Worm (Caenorhabditis elegans) whole organism, L3 larva: ENCODE results near the gene T06C12.9.
"Not testable (repeated sequence)": the region's sequence is repeated elsewhere in the genome, so short reads cannot be mapped to it uniquely, and the experiment has no call there.

Source experiments
- R02D3.7 ChIP-seq: fragments of 150-350 bp; optimal IDR thresholded peaks from 2 replicates; lab custom pipeline; 2014; ENCODE audit warnings: missing biosample characterization, missing genetic modification characterization
- ceh-28 ChIP-seq: fragments of 150-350 bp; optimal IDR thresholded peaks from 2 replicates; lab custom pipeline; 2014; ENCODE audit warnings: missing biosample characterization, missing genetic modification reagents, missing genetic modification characterization
- ceh-9 ChIP-seq: sonication (generic microtip); optimal IDR thresholded peaks from 2 replicates; lab custom pipeline; 2018; ENCODE audit warnings: missing biosample characterization, missing genetic modification characterization
- daf-12 ChIP-seq: fragments of 150-350 bp; optimal IDR thresholded peaks from 2 replicates; lab custom pipeline; 2014; ENCODE audit warnings: missing biosample characterization, missing genetic modification reagents, missing genetic modification characterization
- egl-27 ChIP-seq: sonication (generic microtip); optimal IDR thresholded peaks from 4 replicates; lab custom pipeline; 2017; ENCODE audit warnings: missing biosample characterization, missing genetic modification reagents, missing genetic modification characterization
- elt-2 ChIP-seq: sonication (generic microtip); optimal IDR thresholded peaks from 2 replicates; lab custom pipeline; 2016; ENCODE audit warnings: missing genetic modification reagents, mild to moderate bottlenecking, missing genetic modification characterization, missing compliant biosample characterization
- fkh-2 ChIP-seq: fragments of 150-350 bp; optimal IDR thresholded peaks from 2 replicates; lab custom pipeline; 2014; ENCODE audit warnings: missing biosample characterization, missing genetic modification reagents, missing genetic modification characterization
- hmg-11 ChIP-seq: sonication (generic microtip); optimal IDR thresholded peaks from 2 replicates; lab custom pipeline; 2016; ENCODE audit warnings: missing genetic modification characterization, missing compliant biosample characterization
- jun-1 ChIP-seq: fragments of 150-350 bp; optimal IDR thresholded peaks from 2 replicates; lab custom pipeline; 2014; ENCODE audit warnings: missing biosample characterization, missing genetic modification reagents, missing genetic modification characterization
- lin-15B ChIP-seq: fragments of 150-350 bp; optimal IDR thresholded peaks from 2 replicates; lab custom pipeline; 2014; ENCODE audit warnings: missing biosample characterization, missing genetic modification characterization
- lsy-12 ChIP-seq: sonication (generic microtip); optimal IDR thresholded peaks from 2 replicates; lab custom pipeline; 2016; ENCODE audit warnings: mild to moderate bottlenecking, missing genetic modification characterization, missing compliant biosample characterization
- nfya-1 ChIP-seq: sonication (generic microtip); optimal IDR thresholded peaks from 2 replicates; lab custom pipeline; 2017; ENCODE audit warnings: missing genetic modification characterization, mild to moderate bottlenecking, missing compliant biosample characterization, antibody characterized with exemption, moderate library complexity; ENCODE audit not compliant: insufficient read depth
- nhr-12 ChIP-seq: fragments of 150-350 bp; optimal IDR thresholded peaks from 2 replicates; lab custom pipeline; 2014; ENCODE audit warnings: missing biosample characterization, missing genetic modification characterization
- nhr-23 ChIP-seq: fragments of 150-350 bp; optimal IDR thresholded peaks from 2 replicates; lab custom pipeline; 2014; ENCODE audit warnings: missing biosample characterization, missing genetic modification reagents, missing genetic modification characterization
- nhr-237 ChIP-seq: fragments of 150-350 bp; optimal IDR thresholded peaks from 2 replicates; lab custom pipeline; 2014; ENCODE audit warnings: missing biosample characterization, missing genetic modification characterization
- nhr-25 ChIP-seq: sonication (generic microtip); optimal IDR thresholded peaks from 2 replicates; lab custom pipeline; 2017; ENCODE audit warnings: missing biosample characterization, missing genetic modification characterization
- nhr-43 ChIP-seq: sonication (generic microtip); optimal IDR thresholded peaks from 2 replicates; lab custom pipeline; 2016; ENCODE audit warnings: mild to moderate bottlenecking, missing genetic modification characterization, missing compliant biosample characterization; ENCODE audit not compliant: poor library complexity, severe bottlenecking
- pha-4 ChIP-seq: fragments of 150-350 bp; optimal IDR thresholded peaks from 2 replicates; lab custom pipeline; 2014; ENCODE audit warnings: missing biosample characterization, missing genetic modification reagents, missing genetic modification characterization
- sea-2 ChIP-seq: fragments of 150-350 bp; sonication (generic microtip); optimal IDR thresholded peaks from 4 replicates; lab custom pipeline; 2014; ENCODE audit warnings: missing biosample characterization, missing genetic modification reagents, missing genetic modification characterization
- snpc-4 ChIP-seq: fragments of 150-350 bp; optimal IDR thresholded peaks from 2 replicates; lab custom pipeline; 2014; ENCODE audit warnings: missing biosample characterization, missing genetic modification characterization
- zag-1 ChIP-seq: fragments of 150-350 bp; optimal IDR thresholded peaks from 2 replicates; lab custom pipeline; 2014; ENCODE audit warnings: missing biosample characterization, missing genetic modification characterization
- ztf-4 ChIP-seq: fragments of 150-350 bp; optimal IDR thresholded peaks from 2 replicates; lab custom pipeline; 2014; ENCODE audit warnings: missing biosample characterization, missing genetic modification characterization

The T06C12.9 gene

ce11 chrV:15862599-15862998, 23.3 kb downstream of the T06C12.9 start, which contains the start of gene srz-12:
Gene srz-12, minus strand, starts transcription at chrV:15862699.
- no peak for TF ChIP-seq nhr-237 (tag; lab: Kevin White, UChicago)
- TF ChIP-seq nhr-12 (tag; lab: Kevin White, UChicago), result no peak
- TF ChIP-seq snpc-4, result no peak

ce11 chrV:15858292-15858691, 27.6 kb downstream of the T06C12.9 start, which contains the start of gene srh-148:
Gene srh-148, minus strand, starts transcription at chrV:15858392.
- TF ChIP-seq ceh-9 (tag; lab: Kevin White, UChicago), result no peak
- no peak for TF ChIP-seq fkh-2 (tag; lab: Kevin White, UChicago)
- TF ChIP-seq ztf-4, result no peak
- no peak for TF ChIP-seq nhr-25 (tag; lab: Kevin White, UChicago)
- TF ChIP-seq sea-2 (GFP tag; lab: Kevin White, UChicago), result no peak
- TF ChIP-seq zag-1 (tag; lab: Kevin White, UChicago), result no peak
- no peak for TF ChIP-seq lin-15B
- TF ChIP-seq jun-1, result no peak
- no peak for TF ChIP-seq hmg-11 (tag; lab: Kevin White, UChicago)
- TF ChIP-seq egl-27 (tag; lab: Kevin White, UChicago), result no peak
- TF ChIP-seq elt-2 (tag; lab: Kevin White, UChicago), result no peak
- no peak for TF ChIP-seq nhr-43
- TF ChIP-seq daf-12 (tag; lab: Kevin White, UChicago), result no peak
- no peak for TF ChIP-seq ceh-28 (tag; lab: Kevin White, UChicago)
- TF ChIP-seq lsy-12, result no peak

ce11 chrV:15850276-15850811, 35.5 kb downstream of the T06C12.9 start, which contains the start of gene srh-147:
Gene srh-147, minus strand, starts transcription at chrV:15850326.
- not testable (repeated sequence) for TF ChIP-seq R02D3.7, zag-1, nfya-1 (tag; lab: Kevin White, UChicago)

- no peak for TF ChIP-seq nhr-23 (tag; lab: Kevin White, UChicago)
- TF ChIP-seq nhr-25 (tag; lab: Kevin White, UChicago), result no peak
- no peak for TF ChIP-seq pha-4
Measured at ce11 chrV:15841095-15841494, 44.8 kb downstream of the T06C12.9 start, which contains the start of gene srh-149. Gene srh-149, minus strand, starts transcription at chrV:15841195.
